Worm (Caenorhabditis elegans) whole organism, L4/young adult: ENCODE measurements around the gene sodh-2.

Experiments
- W03F9.2 ChIP-seq: fragments of 150-350 bp; optimal IDR thresholded peaks from 2 replicates; lab custom pipeline; 2014; ENCODE audit warnings: missing biosample characterization, missing genetic modification characterization
- him-1 ChIP-seq: sonication (generic microtip); optimal IDR thresholded peaks from 2 replicates; lab custom pipeline; 2016; ENCODE audit warnings: missing genotype, missing genetic modification reagents, missing genetic modification characterization, missing compliant biosample characterization

- TF ChIP-seq W03F9.2, result no peak
- no peak for TF ChIP-seq him-1
Observed at ce11 chrV:11896322-11896898, 5.4 kb upstream of the sodh-2 start.
